Worm (Caenorhabditis elegans) whole organism, L4 larva: ENCODE data around the gene F35H8.4.
A peak's percentile ranks its signal among the peaks of the same experiment; 100 is the strongest.

Experiments used
- F37D6.2 ChIP-seq: sonication (generic microtip); optimal IDR thresholded peaks from 2 replicates; lab custom pipeline; 2016; ENCODE audit warnings: mild to moderate bottlenecking, missing genetic modification characterization, missing compliant biosample characterization
- Y48G9A.11 ChIP-seq: fragments of 200-800 bp; sonication (Bioruptor generic); IDR thresholded peaks from 2 replicates; pipeline ENCODE4 v1.3.6; 2022; ENCODE audit warnings: missing genetic modification reagents, missing genetic modification characterization, missing compliant biosample characterization
- Y5F2A.4 ChIP-seq: fragments of 200-800 bp; sonication (Bioruptor generic); optimal IDR thresholded peaks from 2 replicates; lab custom pipeline; 2018; ENCODE audit warnings: mild to moderate bottlenecking, missing genetic modification characterization, missing compliant biosample characterization
- aha-1 ChIP-seq: fragments of 150-350 bp; peaks from one replicate; lab custom pipeline; 2014; ENCODE audit warnings: missing biosample characterization, missing genetic modification characterization
- ama-1 ChIP-seq: fragments of 150-350 bp; optimal IDR thresholded peaks from 2 replicates; lab custom pipeline; 2014; ENCODE audit warnings: inconsistent platforms, mixed read lengths
- attf-4 ChIP-seq: sonication (generic microtip); optimal IDR thresholded peaks from 3 replicates; lab custom pipeline; 2017; ENCODE audit warnings: missing biosample characterization, missing genetic modification characterization
- ceh-20 ChIP-seq: fragments of 200-800 bp; sonication (Bioruptor generic); IDR thresholded peaks from 2 replicates; pipeline ENCODE4 v1.3.6; 2022; ENCODE audit warnings: missing genetic modification reagents, missing genetic modification characterization, missing compliant biosample characterization
- ceh-62 ChIP-seq: sonication (generic microtip); optimal IDR thresholded peaks from 2 replicates; lab custom pipeline; 2017; ENCODE audit warnings: missing biosample characterization, missing genetic modification characterization
- cey-2 ChIP-seq: sonication (generic microtip); optimal IDR thresholded peaks from 3 replicates; lab custom pipeline; 2017; ENCODE audit warnings: missing genetic modification characterization, mild to moderate bottlenecking, missing compliant biosample characterization, antibody characterized with exemption, borderline replicate concordance; ENCODE audit not compliant: insufficient read depth
- daf-16 ChIP-seq, 3 experiments: sonication (generic microtip); optimal IDR thresholded peaks; 2 replicates each; lab custom pipeline; 2016 to 2017; ENCODE audit warnings: missing genetic modification characterization in 3 of 3, missing genetic modification reagents in 3 of 3, mild to moderate bottlenecking in 2 of 3, missing compliant biosample characterization in 2 of 3, missing biosample characterization in 1 of 3, moderate library complexity in 1 of 3
- dmd-6 ChIP-seq: fragments of 200-800 bp; sonication (Bioruptor generic); IDR thresholded peaks from 2 replicates; pipeline ENCODE4 v1.3.6; 2022; ENCODE audit warnings: missing genetic modification reagents, missing genetic modification characterization, missing compliant biosample characterization
- dpl-1 ChIP-seq: fragments of 150-350 bp; optimal IDR thresholded peaks from 2 replicates; lab custom pipeline; 2014; ENCODE audit warnings: missing biosample characterization, missing genetic modification reagents, missing genetic modification characterization
- duxl-1 ChIP-seq: sonication (generic microtip); optimal IDR thresholded peaks from 2 replicates; lab custom pipeline; 2016; ENCODE audit warnings: mild to moderate bottlenecking, missing genetic modification characterization, moderate library complexity, missing compliant biosample characterization; ENCODE audit not compliant: poor library complexity
- dve-1 ChIP-seq: sonication (generic microtip); optimal IDR thresholded peaks from 2 replicates; lab custom pipeline; 2017; ENCODE audit warnings: antibody characterized with exemption, mild to moderate bottlenecking, missing genetic modification characterization, missing compliant biosample characterization; ENCODE audit not compliant: insufficient read depth
- egl-27 ChIP-seq: sonication (generic microtip); optimal IDR thresholded peaks from 3 replicates; lab custom pipeline; 2017; ENCODE audit warnings: missing biosample characterization, missing genetic modification reagents, missing genetic modification characterization
- fos-1 ChIP-seq: fragments of 150-350 bp; optimal IDR thresholded peaks from 2 replicates; lab custom pipeline; 2014; ENCODE audit warnings: missing biosample characterization, missing genetic modification characterization
- hif-1 ChIP-seq, 2 experiments: sonication (generic microtip); optimal IDR thresholded peaks; 2 replicates each; lab custom pipeline; 2016 to 2017; ENCODE audit warnings: missing compliant biosample characterization in 2 of 2, missing genetic modification characterization in 2 of 2, missing genetic modification reagents in 2 of 2, missing genotype in 2 of 2, mild to moderate bottlenecking in 1 of 2
- hlh-11 ChIP-seq: fragments of 200-800 bp; sonication (Bioruptor generic); optimal IDR thresholded peaks from 2 replicates; lab custom pipeline; 2018; ENCODE audit warnings: mild to moderate bottlenecking, missing genetic modification characterization, missing compliant biosample characterization
- hlh-30 ChIP-seq: sonication (generic microtip); optimal IDR thresholded peaks from 2 replicates; lab custom pipeline; 2017; ENCODE audit warnings: antibody characterized with exemption, mild to moderate bottlenecking, missing genetic modification characterization, missing compliant biosample characterization; ENCODE audit not compliant: insufficient read depth
- lin-29 ChIP-seq: fragments of 200-800 bp; sonication (Bioruptor generic); IDR thresholded peaks from 2 replicates; pipeline ENCODE4 v1.3.6; 2022; ENCODE audit warnings: missing genetic modification reagents, missing genetic modification characterization, missing compliant biosample characterization
- lin-38 ChIP-seq: fragments of 200-800 bp; sonication (Bioruptor generic); IDR thresholded peaks from 2 replicates; pipeline ENCODE4 v1.3.6; 2022; ENCODE audit warnings: missing genetic modification reagents, missing genetic modification characterization, missing compliant biosample characterization
- lir-3 ChIP-seq: sonication (generic microtip); optimal IDR thresholded peaks from 2 replicates; lab custom pipeline; 2016; ENCODE audit warnings: mild to moderate bottlenecking, missing genetic modification characterization, missing compliant biosample characterization
- lsy-2 ChIP-seq, 2 experiments: fragments of 150-350 bp in 1 of 2; sonication (generic microtip) in 1 of 2; optimal IDR thresholded peaks; 2 replicates each; lab custom pipeline; 2014 to 2017; ENCODE audit warnings: missing biosample characterization in 2 of 2, missing genetic modification characterization in 2 of 2
- mdl-1 ChIP-seq, 2 experiments: fragments of 150-350 bp in 1 of 2; sonication (generic microtip) in 1 of 2; optimal IDR thresholded peaks; 2 replicates each; lab custom pipeline; 2014 to 2017; ENCODE audit warnings: missing biosample characterization in 2 of 2, missing genetic modification characterization in 2 of 2
- mep-1 ChIP-seq: fragments of 150-350 bp; sonication (generic microtip); optimal IDR thresholded peaks from 3 replicates; lab custom pipeline; 2014; ENCODE audit warnings: missing biosample characterization, missing genetic modification characterization
- mes-2 ChIP-seq: sonication (generic microtip); optimal IDR thresholded peaks from 2 replicates; lab custom pipeline; 2016; ENCODE audit warnings: missing genotype, mild to moderate bottlenecking, missing genetic modification characterization, missing compliant biosample characterization; ENCODE audit not compliant: poor library complexity, severe bottlenecking
- mxl-3 ChIP-seq: fragments of 200-800 bp; sonication (Bioruptor generic); optimal IDR thresholded peaks from 2 replicates; lab custom pipeline; 2018; ENCODE audit warnings: mild to moderate bottlenecking, missing genetic modification characterization, missing compliant biosample characterization
- nhr-10 ChIP-seq: fragments of 150-350 bp; optimal IDR thresholded peaks from 2 replicates; lab custom pipeline; 2014; ENCODE audit warnings: missing biosample characterization, missing genetic modification characterization
- nhr-102 ChIP-seq: sonication (generic microtip); optimal IDR thresholded peaks from 2 replicates; lab custom pipeline; 2016; ENCODE audit warnings: mild to moderate bottlenecking, missing genetic modification characterization, moderate library complexity, missing compliant biosample characterization
- nhr-11 ChIP-seq: fragments of 150-350 bp; optimal IDR thresholded peaks from 2 replicates; lab custom pipeline; 2014; ENCODE audit warnings: missing biosample characterization, missing genetic modification characterization
- nhr-25 ChIP-seq: sonication (generic microtip); optimal IDR thresholded peaks from 2 replicates; lab custom pipeline; 2017; ENCODE audit warnings: missing genetic modification characterization, mild to moderate bottlenecking, missing compliant biosample characterization, antibody characterized with exemption, moderate library complexity, borderline replicate concordance; ENCODE audit not compliant: insufficient read depth
- nhr-28 ChIP-seq: fragments of 150-350 bp; optimal IDR thresholded peaks from 2 replicates; lab custom pipeline; 2014; ENCODE audit warnings: missing biosample characterization, missing genetic modification characterization
- nhr-48 ChIP-seq: sonication (generic microtip); optimal IDR thresholded peaks from 2 replicates; lab custom pipeline; 2016; ENCODE audit warnings: mild to moderate bottlenecking, missing genetic modification characterization, missing compliant biosample characterization
- nhr-6 ChIP-seq: fragments of 150-350 bp; optimal IDR thresholded peaks from 2 replicates; lab custom pipeline; 2014; ENCODE audit warnings: missing biosample characterization, missing genetic modification characterization
- rbr-2 ChIP-seq: sonication (generic microtip); optimal IDR thresholded peaks from 2 replicates; lab custom pipeline; 2016; ENCODE audit warnings: missing genotype, missing genetic modification characterization, missing compliant biosample characterization
- saeg-2 ChIP-seq: fragments of 200-800 bp; sonication (Bioruptor generic); IDR thresholded peaks from 2 replicates; pipeline ENCODE4 v1.3.6; 2022; ENCODE audit warnings: missing genetic modification reagents, missing genetic modification characterization, missing compliant biosample characterization
- snpc-1.2 ChIP-seq: fragments of 200-800 bp; sonication (Bioruptor generic); IDR thresholded peaks from 2 replicates; pipeline ENCODE4 v1.3.6; 2022; ENCODE audit warnings: missing genetic modification reagents, missing genetic modification characterization, missing compliant biosample characterization
- tra-1 ChIP-seq: fragments of 200-800 bp; sonication (Bioruptor generic); IDR thresholded peaks from 2 replicates; pipeline ENCODE4 v1.3.6; 2022; ENCODE audit warnings: missing genetic modification reagents, missing genetic modification characterization, missing compliant biosample characterization
- unc-62 ChIP-seq, 3 experiments: fragments of 150-350 bp in 1 of 3; sonication (generic microtip); optimal IDR thresholded peaks in 2 of 3; peaks in 1 of 3; 1 replicate in 1 of 3; 2 replicates in 2 of 3; lab custom pipeline; 2014 to 2017; ENCODE audit warnings: missing biosample characterization in 3 of 3, missing genetic modification characterization in 3 of 3, missing genetic modification reagents in 3 of 3, missing genotype in 1 of 3
- ztf-11 ChIP-seq: fragments of 150-350 bp; optimal IDR thresholded peaks from 2 replicates; lab custom pipeline; 2014; ENCODE audit warnings: missing biosample characterization, missing genetic modification characterization

Gene F35H8.4

ce11 chrII:9603419-9603818 lies 43.6 kb upstream of the F35H8.4 start (continued):
- TF ChIP-seq aha-1 (tag; lab: Kevin White, UChicago) (peak; percentile 98), nhr-102 (tag; lab: Kevin White, UChicago) (peak; percentile 89), mes-2 (tag; lab: Kevin White, UChicago) (peak; percentile 78), unc-62 (GFP tag; optimal IDR thresholded peaks at IDR 0.05 in 1 of 2; lab: Kevin White, UChicago) (peak in 1 of 2 experiments; percentile 100), unc-62 (tag; optimal IDR thresholded peaks at IDR 0.05; lab: Kevin White, UChicago) (no peak), mdl-1 (tag; optimal IDR thresholded peaks at IDR 0.05; lab: Kevin White, UChicago) (peak; percentile 99 to 100), saeg-2 (GFP tag; lab: Robert Waterston, UW) (peak; percentile 74; the same call in 1 of the 2 replicates), Y5F2A.4 (no peak), ceh-20 (GFP tag; lab: Robert Waterston, UW) (peak; percentile 85), nhr-48 (tag; lab: Kevin White, UChicago) (peak; percentile 97), hlh-11 (tag; lab: Kevin White, UChicago) (peak; percentile 99), ama-1 (lab: Kevin White, UChicago) (peak; percentile 61), ceh-62 (no peak)
- TF ChIP-seq, all 104 proteins: peak for 56

- no peak for TF ChIP-seq dmd-6 (GFP tag; lab: Robert Waterston, UW)
- TF ChIP-seq aha-1 (tag; lab: Kevin White, UChicago) = peak; percentile 89
- TF ChIP-seq dve-1 (tag; lab: Kevin White, UChicago) = peak; percentile 46
- TF ChIP-seq mep-1 (tag; lab: Kevin White, UChicago) = peak; percentile 4
Observed at ce11 chrII:9602566-9602965, 42.7 kb upstream of the F35H8.4 start.

- TF ChIP-seq F37D6.2 (tag; lab: Kevin White, UChicago) (no peak), aha-1 (tag; lab: Kevin White, UChicago) (peak; percentile 94), unc-62 (GFP tag; optimal IDR thresholded peaks at IDR 0.05 in 1 of 2; lab: Kevin White, UChicago) (peak in 1 of 2 experiments; percentile 54), unc-62 (tag; optimal IDR thresholded peaks at IDR 0.05; lab: Kevin White, UChicago) (no peak), ztf-11 (no peak), dmd-6 (GFP tag; lab: Robert Waterston, UW) (peak; percentile 69), cey-2 (peak; percentile 35), hlh-30 (peak; percentile 96), nhr-28 (tag; lab: Kevin White, UChicago) (peak; percentile 66), lir-3 (no peak), hlh-11 (tag; lab: Kevin White, UChicago) (peak; percentile 77), mdl-1 (tag; optimal IDR thresholded peaks at IDR 0.05; lab: Kevin White, UChicago) (peak; percentile 79 to 83), fos-1 (tag; lab: Kevin White, UChicago) (no peak), snpc-1.2 (no peak), lsy-2 (tag; optimal IDR thresholded peaks at IDR 0.05; lab: Kevin White, UChicago) (peak; percentile 18 to 61), nhr-11 (tag; lab: Kevin White, UChicago) (peak; percentile 82), mxl-3 (GFP tag; lab: Kevin White, UChicago) (peak; percentile 32), ama-1 (lab: Kevin White, UChicago) (no peak), hif-1 (tag; optimal IDR thresholded peaks at IDR 0.05; lab: Kevin White, UChicago) (peak in 1 of 2 experiments; percentile 42), daf-16 (GFP tag; optimal IDR thresholded peaks at IDR 0.05; lab: Kevin White, UChicago) (peak in 1 of 2 experiments; percentile 83), daf-16 (tag; optimal IDR thresholded peaks at IDR 0.05; lab: Kevin White, UChicago) (peak; percentile 62), duxl-1 (tag; lab: Kevin White, UChicago) (no peak), dve-1 (tag; lab: Kevin White, UChicago) (peak; percentile 79), mep-1 (tag; lab: Kevin White, UChicago) (peak; percentile 49)
- TF ChIP-seq, all 104 proteins: peak for 15
Observed at ce11 chrII:9601679-9602078, 41.9 kb upstream of the F35H8.4 start.

- TF ChIP-seq dve-1 (tag; lab: Kevin White, UChicago) = peak; percentile 73
- peak; percentile 88 for TF ChIP-seq hlh-11 (tag; lab: Kevin White, UChicago)
- peak; percentile 94 for TF ChIP-seq dmd-6 (GFP tag; lab: Robert Waterston, UW)
- peak; percentile 49 for TF ChIP-seq nhr-102 (tag; lab: Kevin White, UChicago)
- peak; percentile 8 for TF ChIP-seq dpl-1 (GFP tag; lab: Kevin White, UChicago)
- TF ChIP-seq nhr-25 (tag; lab: Kevin White, UChicago) = peak; percentile 29
- TF ChIP-seq ama-1 (lab: Kevin White, UChicago) = no peak
- peak; percentile 50 to 96 for TF ChIP-seq mdl-1 (tag; optimal IDR thresholded peaks at IDR 0.05; lab: Kevin White, UChicago)
- 0 out of 2 replicates have a peak, but pooled peaks have one; percentile 10 for TF ChIP-seq tra-1 (GFP tag; lab: Robert Waterston, UW)
- TF ChIP-seq Y48G9A.11 (GFP tag; lab: Robert Waterston, UW) = no peak
- TF ChIP-seq mep-1 (tag; lab: Kevin White, UChicago) = peak; percentile 66
- TF ChIP-seq egl-27 (tag; lab: Kevin White, UChicago) = no peak
- no peak for TF ChIP-seq attf-4 (tag; lab: Kevin White, UChicago)
- peak; percentile 74 for TF ChIP-seq nhr-10 (tag; lab: Kevin White, UChicago)
- TF ChIP-seq mxl-3 (GFP tag; lab: Kevin White, UChicago) = peak; percentile 100
- TF ChIP-seq snpc-1.2 = no peak
- peak; percentile 20; the same call in 1 of the 2 replicates for TF ChIP-seq lin-38 (GFP tag; lab: Robert Waterston, UW)
- TF ChIP-seq rbr-2 = peak; percentile 29
- no peak for TF ChIP-seq lin-29 (GFP tag; lab: Robert Waterston, UW)
- peak; percentile 58 for TF ChIP-seq nhr-6 (tag; lab: Kevin White, UChicago)
Observed at ce11 chrII:9601069-9601468, 41.2 kb upstream of the F35H8.4 start.
